Fruit fly (Drosophila melanogaster): ENCODE results near the gene CG1785.

Gene CG1785

dm6 chrX:8732379-8732778 lies 17.6 kb downstream of the CG1785 start:
- TF ChIP-seq CG9705 (GFP tag; optimal IDR thresholded peaks at IDR 0.05), result no peak
- no peak for TF ChIP-seq fru (GFP tag; optimal IDR thresholded peaks at IDR 0.05)
- no peak for TF ChIP-seq dsf (GFP tag; optimal IDR thresholded peaks at IDR 0.05; ENCODE audit: borderline replicate concordance)
- TF ChIP-seq Dfd (GFP tag; optimal IDR thresholded peaks at IDR 0.05), result no peak
- TF ChIP-seq br (GFP tag; optimal IDR thresholded peaks at IDR 0.05), result no peak
- no peak for TF ChIP-seq woc (GFP tag; optimal IDR thresholded peaks at IDR 0.05)
- no peak for TF ChIP-seq dmrt93B (GFP tag; optimal IDR thresholded peaks at IDR 0.05)
- TF ChIP-seq Jra (GFP tag; optimal IDR thresholded peaks at IDR 0.05), result no peak
- no peak for TF ChIP-seq OdsH (GFP tag; optimal IDR thresholded peaks at IDR 0.05)
- no peak for TF ChIP-seq Mio (GFP tag; optimal IDR thresholded peaks at IDR 0.05)
- TF ChIP-seq Vsx2 (GFP tag; optimal IDR thresholded peaks at IDR 0.05; ENCODE audit: partially characterized antibody), result no peak
- no peak for TF ChIP-seq Myc (optimal IDR thresholded peaks at IDR 0.05)
- TF ChIP-seq tai (GFP tag; optimal IDR thresholded peaks at IDR 0.05), result no peak
- TF ChIP-seq pan (optimal IDR thresholded peaks at IDR 0.05), result no peak

- TF ChIP-seq lola (GFP tag; optimal IDR thresholded peaks at IDR 0.05) (no peak), Dfd (GFP tag; optimal IDR thresholded peaks at IDR 0.05) (peak; percentile 71)
These were observed 28.8 kb downstream of the CG1785 start for dm6 chrX:8743456-8743965.

- no peak for TF ChIP-seq jim (GFP tag; optimal IDR thresholded peaks at IDR 0.05)
- TF ChIP-seq Abd-B (GFP tag; optimal IDR thresholded peaks at IDR 0.05), result no peak
- TF ChIP-seq brk (GFP tag; optimal IDR thresholded peaks at IDR 0.05), result no peak
- no peak for TF ChIP-seq CG32264 (GFP tag; optimal IDR thresholded peaks at IDR 0.05)
- no peak for TF ChIP-seq psq (GFP tag; optimal IDR thresholded peaks at IDR 0.05)
- no peak for TF ChIP-seq pan (optimal IDR thresholded peaks at IDR 0.05)
- TF ChIP-seq Vsx2 (GFP tag; optimal IDR thresholded peaks at IDR 0.05; ENCODE audit: partially characterized antibody), result no peak
- no peak for TF ChIP-seq br (GFP tag; optimal IDR thresholded peaks at IDR 0.05)
- no peak for TF ChIP-seq woc (GFP tag; optimal IDR thresholded peaks at IDR 0.05)
- no peak for TF ChIP-seq rgr (GFP tag; optimal IDR thresholded peaks at IDR 0.05)
- TF ChIP-seq CG9705 (GFP tag; optimal IDR thresholded peaks at IDR 0.05), result no peak
- TF ChIP-seq ey (GFP tag; optimal IDR thresholded peaks at IDR 0.05), result no peak
- no peak for TF ChIP-seq Jra (GFP tag; optimal IDR thresholded peaks at IDR 0.05)
- TF ChIP-seq N (GFP tag; optimal IDR thresholded peaks at IDR 0.05), result no peak
- TF ChIP-seq usp (GFP tag; optimal IDR thresholded peaks at IDR 0.05), result no peak
- TF ChIP-seq tai (GFP tag; optimal IDR thresholded peaks at IDR 0.05), result no peak
- no peak for TF ChIP-seq sage (GFP tag; optimal IDR thresholded peaks at IDR 0.05)
- no peak for TF ChIP-seq OdsH (GFP tag; optimal IDR thresholded peaks at IDR 0.05)
- TF ChIP-seq foxo (GFP tag; optimal IDR thresholded peaks at IDR 0.05), result no peak
These were observed 32.2 kb downstream of the CG1785 start for dm6 chrX:8746933-8747332.

- no peak for TF ChIP-seq sage (GFP tag; optimal IDR thresholded peaks at IDR 0.05)
- TF ChIP-seq foxo (GFP tag; optimal IDR thresholded peaks at IDR 0.05), result no peak
- TF ChIP-seq OdsH (GFP tag; optimal IDR thresholded peaks at IDR 0.05), result no peak
- TF ChIP-seq dsf (GFP tag; optimal IDR thresholded peaks at IDR 0.05; ENCODE audit: borderline replicate concordance), result no peak
- no peak for TF ChIP-seq Jra (GFP tag; optimal IDR thresholded peaks at IDR 0.05)
- TF ChIP-seq CG9705 (GFP tag; optimal IDR thresholded peaks at IDR 0.05), result no peak
- no peak for TF ChIP-seq brk (GFP tag; optimal IDR thresholded peaks at IDR 0.05)
- TF ChIP-seq Sp1 (GFP tag; optimal IDR thresholded peaks at IDR 0.05), result no peak
- TF ChIP-seq Hr78 (GFP tag; optimal IDR thresholded peaks at IDR 0.05), result no peak
- TF ChIP-seq ey (GFP tag; optimal IDR thresholded peaks at IDR 0.05), result no peak
- TF ChIP-seq Hnf4 (GFP tag; optimal IDR thresholded peaks at IDR 0.05), result no peak
- TF ChIP-seq Vsx2 (GFP tag; optimal IDR thresholded peaks at IDR 0.05; ENCODE audit: partially characterized antibody), result no peak
- no peak for TF ChIP-seq sv (GFP tag; optimal IDR thresholded peaks at IDR 0.05)
- TF ChIP-seq Hr83 (GFP tag; optimal IDR thresholded peaks at IDR 0.05; ENCODE audit: poor library complexity, severe bottlenecking), result no peak
- TF ChIP-seq HLH106 (tag; optimal IDR thresholded peaks at IDR 0.05), result no peak
- TF ChIP-seq CrebA (GFP tag; optimal IDR thresholded peaks at IDR 0.05; ENCODE audit: borderline replicate concordance), result no peak
- no peak for TF ChIP-seq Dif (GFP tag; optimal IDR thresholded peaks at IDR 0.05; ENCODE audit: partially characterized antibody)
- no peak for TF ChIP-seq N (GFP tag; optimal IDR thresholded peaks at IDR 0.05)
These were observed 32.9 kb downstream of the CG1785 start for dm6 chrX:8747627-8748026.

All from whole organism, wandering third instar larva.